Worm (Caenorhabditis elegans) whole organism, young adult: Measurements from ENCODE around the gene R05G6.10.

Source experiments
- B0261.1 ChIP-seq: sonication (generic microtip); optimal IDR thresholded peaks from 2 replicates; lab custom pipeline; 2016; ENCODE audit warnings: mild to moderate bottlenecking, missing genetic modification characterization, moderate library complexity, missing compliant biosample characterization
- C17E4.6 ChIP-seq: fragments of 200-800 bp; sonication (Bioruptor generic); IDR thresholded peaks from 2 replicates; pipeline ENCODE4 v1.3.6; 2022; ENCODE audit warnings: missing genetic modification reagents, missing genetic modification characterization, missing compliant biosample characterization
- F10E7.11 ChIP-seq: sonication (generic microtip); optimal IDR thresholded peaks from 2 replicates; lab custom pipeline; 2017; ENCODE audit warnings: mild to moderate bottlenecking, missing genetic modification characterization, moderate library complexity, missing compliant biosample characterization
- F22D6.2 ChIP-seq: sonication (generic microtip); optimal IDR thresholded peaks from 2 replicates; lab custom pipeline; 2016; ENCODE audit warnings: mild to moderate bottlenecking, missing genetic modification characterization, missing compliant biosample characterization
- F33H1.4 ChIP-seq: fragments of 200-800 bp; sonication (Bioruptor generic); IDR thresholded peaks from 2 replicates; pipeline ENCODE4 v1.3.6; 2022; ENCODE audit warnings: missing genetic modification reagents, missing genetic modification characterization, missing compliant biosample characterization
- F49E8.2 ChIP-seq: sonication (generic microtip); optimal IDR thresholded peaks from 3 replicates; lab custom pipeline; 2017; ENCODE audit warnings: missing genetic modification characterization, mild to moderate bottlenecking, missing compliant biosample characterization, antibody characterized with exemption, moderate library complexity; ENCODE audit not compliant: insufficient read depth
- F52B5.7 ChIP-seq: sonication (generic microtip); optimal IDR thresholded peaks from 2 replicates; lab custom pipeline; 2016; ENCODE audit warnings: mild to moderate bottlenecking, missing genetic modification characterization, missing compliant biosample characterization
- F57C9.4 ChIP-seq: sonication (generic microtip); optimal IDR thresholded peaks from 2 replicates; lab custom pipeline; 2017; ENCODE audit warnings: mild to moderate bottlenecking, missing genetic modification characterization, missing compliant biosample characterization
- Y53F4B.3 ChIP-seq: fragments of 200-800 bp; sonication (Bioruptor generic); IDR thresholded peaks from 2 replicates; pipeline ENCODE4 v1.3.6; 2022; ENCODE audit warnings: missing genetic modification reagents, missing genetic modification characterization, missing compliant biosample characterization
- Y79H2A.3 ChIP-seq: fragments of 200-800 bp; sonication (Bioruptor generic); conservative IDR thresholded peaks from 2 replicates; pipeline ENCODE4 v1.3.6; 2022; ENCODE audit warnings: missing genetic modification reagents, missing genetic modification characterization, missing compliant biosample characterization
- Y95B8A.8 ChIP-seq: fragments of 200-800 bp; sonication (Bioruptor generic); IDR thresholded peaks from 2 replicates; pipeline ENCODE4 v1.3.6; 2022; ENCODE audit warnings: missing genetic modification reagents, missing genetic modification characterization, missing compliant biosample characterization
- ama-1 ChIP-seq, 3 experiments: fragments of 150-350 bp in 1 of 3; sonication (generic microtip) in 2 of 3; optimal IDR thresholded peaks; 2 replicates each; lab custom pipeline; 2014 to 2018; ENCODE audit warnings: missing biosample characterization in 2 of 3, missing genetic modification characterization in 2 of 3, missing genetic modification reagents in 2 of 3
- aptf-2 ChIP-seq: fragments of 200-800 bp; sonication (Bioruptor generic); conservative IDR thresholded peaks from 2 replicates; pipeline ENCODE4 v1.3.6; 2022; ENCODE audit warnings: missing genetic modification reagents, missing genetic modification characterization, missing compliant biosample characterization
- aptf-3 ChIP-seq: fragments of 200-800 bp; sonication (Bioruptor generic); IDR thresholded peaks from 2 replicates; pipeline ENCODE4 v1.3.6; 2022; ENCODE audit warnings: missing genetic modification characterization, missing compliant biosample characterization
- athp-1 ChIP-seq: sonication (generic microtip); optimal IDR thresholded peaks from 2 replicates; lab custom pipeline; 2017; ENCODE audit warnings: mild to moderate bottlenecking, missing genetic modification characterization, missing compliant biosample characterization
- attf-5 ChIP-seq: fragments of 200-800 bp; sonication (Bioruptor generic); optimal IDR thresholded peaks from 2 replicates; lab custom pipeline; 2018; ENCODE audit warnings: mild to moderate bottlenecking, missing genetic modification characterization, missing compliant biosample characterization
- attf-6 ChIP-seq: fragments of 200-800 bp; sonication (Bioruptor generic); IDR thresholded peaks from 2 replicates; pipeline ENCODE4 v1.3.6; 2022; ENCODE audit warnings: missing genetic modification reagents, missing genetic modification characterization, missing compliant biosample characterization
- ccch-3 ChIP-seq: fragments of 200-800 bp; sonication (Bioruptor generic); optimal IDR thresholded peaks from 2 replicates; lab custom pipeline; 2018; ENCODE audit warnings: mild to moderate bottlenecking, missing genetic modification characterization, missing compliant biosample characterization
- cebp-1 ChIP-seq, 2 experiments: fragments of 200-800 bp in 1 of 2; sonication (Bioruptor generic) in 1 of 2; sonication (generic microtip) in 1 of 2; IDR thresholded peaks in 1 of 2; optimal IDR thresholded peaks in 1 of 2; 2 replicates each; pipeline versions ENCODE4 v1.3.6 to Lab custom; 2017 to 2022; ENCODE audit warnings: missing compliant biosample characterization in 2 of 2, missing genetic modification characterization in 2 of 2, mild to moderate bottlenecking in 1 of 2, missing genetic modification reagents in 1 of 2, moderate library complexity in 1 of 2
- ceh-100 ChIP-seq: fragments of 200-800 bp; sonication (Bioruptor generic); IDR thresholded peaks from 2 replicates; pipeline ENCODE4 v1.3.6; 2022; ENCODE audit warnings: missing genetic modification reagents, missing genetic modification characterization, missing compliant biosample characterization
- ceh-58 ChIP-seq: fragments of 200-800 bp; sonication (Bioruptor generic); IDR thresholded peaks from 2 replicates; pipeline ENCODE4 v1.3.6; 2022; ENCODE audit warnings: missing genetic modification characterization, missing compliant biosample characterization
- ceh-79 ChIP-seq: sonication (generic microtip); optimal IDR thresholded peaks from 2 replicates; lab custom pipeline; 2017; ENCODE audit warnings: mild to moderate bottlenecking, missing genetic modification characterization, missing compliant biosample characterization
- chd-7 ChIP-seq: sonication (generic microtip); optimal IDR thresholded peaks from 2 replicates; lab custom pipeline; 2016; ENCODE audit warnings: mild to moderate bottlenecking, missing genetic modification characterization, moderate library complexity, missing compliant biosample characterization
- egl-44 ChIP-seq: fragments of 200-800 bp; sonication (Bioruptor generic); IDR thresholded peaks from 2 replicates; pipeline ENCODE4 v1.3.6; 2022; ENCODE audit warnings: missing genetic modification reagents, missing genetic modification characterization, missing compliant biosample characterization
- fkh-3 ChIP-seq: sonication (generic microtip); optimal IDR thresholded peaks from 2 replicates; lab custom pipeline; 2016; ENCODE audit warnings: mild to moderate bottlenecking, missing genetic modification characterization, missing compliant biosample characterization
- hsf-1 ChIP-seq: fragments of 200-800 bp; sonication (Bioruptor generic); IDR thresholded peaks from 2 replicates; pipeline ENCODE4 v1.3.6; 2022; ENCODE audit warnings: missing genetic modification reagents, missing genetic modification characterization, missing compliant biosample characterization
- lag-1 ChIP-seq: fragments of 200-800 bp; sonication (Bioruptor generic); IDR thresholded peaks from 2 replicates; pipeline ENCODE4 v1.3.6; 2022; ENCODE audit warnings: missing genetic modification reagents, missing genetic modification characterization, missing compliant biosample characterization
- let-526 ChIP-seq: fragments of 200-800 bp; sonication (Bioruptor generic); IDR thresholded peaks from 2 replicates; pipeline ENCODE4 v1.3.6; 2022; ENCODE audit warnings: missing genetic modification reagents, missing genetic modification characterization, missing compliant biosample characterization
- lir-1 ChIP-seq: fragments of 200-800 bp; sonication (Bioruptor generic); conservative IDR thresholded peaks from 2 replicates; pipeline ENCODE4 v1.3.6; 2022; ENCODE audit warnings: missing genetic modification reagents, missing genetic modification characterization, missing compliant biosample characterization
- madf-3 ChIP-seq: fragments of 200-800 bp; sonication (Bioruptor generic); IDR thresholded peaks from 2 replicates; pipeline ENCODE4 v1.3.6; 2022; ENCODE audit warnings: missing genetic modification reagents, missing genetic modification characterization, missing compliant biosample characterization
- madf-8 ChIP-seq: fragments of 200-800 bp; sonication (Bioruptor generic); conservative IDR thresholded peaks from 2 replicates; pipeline ENCODE4 v1.3.6; 2022; ENCODE audit warnings: missing genetic modification reagents, missing genetic modification characterization, missing compliant biosample characterization
- mxl-1 ChIP-seq: sonication (generic microtip); optimal IDR thresholded peaks from 2 replicates; lab custom pipeline; 2016; ENCODE audit warnings: missing genetic modification characterization, missing compliant biosample characterization
- nfyb-1 ChIP-seq: fragments of 200-800 bp; sonication (Bioruptor generic); IDR thresholded peaks from 2 replicates; pipeline ENCODE4 v1.3.6; 2022; ENCODE audit warnings: missing genetic modification reagents, missing genetic modification characterization, missing compliant biosample characterization
- nhr-120 ChIP-seq: fragments of 200-800 bp; sonication (Bioruptor generic); IDR thresholded peaks from 2 replicates; pipeline ENCODE4 v1.3.6; 2022; ENCODE audit warnings: missing genetic modification characterization, missing compliant biosample characterization
- nhr-27 ChIP-seq: fragments of 200-800 bp; sonication (Bioruptor generic); optimal IDR thresholded peaks from 2 replicates; lab custom pipeline; 2018; ENCODE audit warnings: mild to moderate bottlenecking, missing genetic modification characterization, moderate library complexity, missing compliant biosample characterization
- nhr-90 ChIP-seq: sonication (generic microtip); optimal IDR thresholded peaks from 2 replicates; lab custom pipeline; 2016; ENCODE audit warnings: missing genotype, mild to moderate bottlenecking, missing genetic modification characterization, missing compliant biosample characterization
- pha-4 ChIP-seq: fragments of 150-350 bp; sonication (generic microtip); optimal IDR thresholded peaks from 2 replicates; lab custom pipeline; 2014; ENCODE audit warnings: missing biosample characterization, missing genetic modification reagents, missing genetic modification characterization
- rpc-1 ChIP-seq, 2 experiments: fragments of 150-350 bp in 1 of 2; sonication (generic microtip) in 1 of 2; optimal IDR thresholded peaks; 2 replicates each; lab custom pipeline; 2014 to 2018; ENCODE audit warnings: missing biosample characterization in 1 of 2, missing genetic modification characterization in 1 of 2, missing genetic modification reagents in 1 of 2, missing genotype in 1 of 2
- snpc-3.4 ChIP-seq: sonication (generic microtip); optimal IDR thresholded peaks from 2 replicates; lab custom pipeline; 2017; ENCODE audit warnings: missing genetic modification characterization, mild to moderate bottlenecking, missing compliant biosample characterization, antibody characterized with exemption, moderate library complexity, missing genotype, missing genetic modification reagents
- sptf-2 ChIP-seq: fragments of 200-800 bp; sonication (Bioruptor generic); optimal IDR thresholded peaks from 2 replicates; lab custom pipeline; 2018; ENCODE audit warnings: mild to moderate bottlenecking, missing genetic modification characterization, missing compliant biosample characterization
- tbp1 ChIP-seq: fragments of 200-800 bp; sonication (Bioruptor generic); optimal IDR thresholded peaks from 2 replicates; lab custom pipeline; 2018; ENCODE audit warnings: mild to moderate bottlenecking, missing genetic modification characterization, missing compliant biosample characterization
- xnd-1 ChIP-seq: sonication (generic microtip); optimal IDR thresholded peaks from 2 replicates; lab custom pipeline; 2016; ENCODE audit warnings: missing genotype, missing genetic modification reagents, missing genetic modification characterization, missing compliant biosample characterization
- ztf-18 ChIP-seq: sonication (generic microtip); optimal IDR thresholded peaks from 2 replicates; lab custom pipeline; 2016; ENCODE audit warnings: missing genotype, mild to moderate bottlenecking, missing genetic modification characterization, missing compliant biosample characterization
- ztf-25 ChIP-seq: fragments of 200-800 bp; sonication (Bioruptor generic); IDR thresholded peaks from 2 replicates; pipeline ENCODE4 v1.3.6; 2022; ENCODE audit warnings: missing genetic modification reagents, missing genetic modification characterization, missing compliant biosample characterization

The R05G6.10 gene

DNA sequence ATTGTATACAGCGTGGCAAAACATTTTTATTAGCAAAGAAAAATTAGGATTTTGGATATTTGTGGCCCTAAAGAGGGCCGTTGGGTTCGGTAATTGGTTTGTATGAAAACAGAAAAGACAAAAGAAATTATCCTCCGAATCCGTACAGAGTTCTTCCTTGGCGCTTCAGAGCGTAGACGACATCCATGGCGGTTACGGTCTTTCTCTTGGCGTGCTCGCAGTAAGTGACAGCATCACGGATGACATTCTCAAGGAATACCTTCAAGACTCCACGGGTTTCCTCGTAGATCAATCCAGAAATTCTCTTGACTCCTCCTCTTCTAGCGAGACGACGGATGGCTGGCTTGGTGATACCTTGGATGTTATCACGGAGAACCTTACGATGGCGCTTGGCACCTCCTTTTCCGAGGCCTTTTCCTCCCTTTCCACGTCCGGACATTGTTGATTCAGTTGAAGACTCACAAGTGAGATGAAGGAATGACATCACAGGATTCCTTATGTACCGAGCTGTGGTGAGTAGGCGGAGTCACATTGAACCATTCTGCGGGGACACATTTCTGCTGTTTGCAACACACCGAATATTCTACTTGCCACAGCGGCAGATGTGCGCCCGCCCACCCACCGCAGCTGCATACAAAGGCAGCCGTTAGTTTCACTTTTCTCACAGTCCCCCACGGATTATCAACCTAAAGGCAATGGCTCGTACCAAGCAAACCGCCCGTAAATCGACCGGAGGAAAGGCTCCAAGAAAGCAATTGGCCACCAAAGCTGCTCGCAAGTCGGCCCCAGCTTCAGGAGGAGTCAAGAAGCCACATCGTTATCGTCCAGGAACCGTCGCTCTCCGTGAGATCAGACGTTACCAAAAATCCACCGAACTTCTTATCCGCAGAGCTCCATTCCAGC, 54.5 kb downstream of the R05G6.10 start, which contains the start of the genes his-60 and his-59 (continued):
- TF ChIP-seq ceh-58 (GFP tag; lab: Robert Waterston, UW) (0 out of 2 replicates have a peak, but pooled peaks have one; percentile 38), F52B5.7 (tag; lab: Kevin White, UChicago) (peak; percentile 12), nhr-120 (GFP tag; lab: Robert Waterston, UW) (no peak), nhr-27 (no peak), Y79H2A.3 (GFP tag; lab: Robert Waterston, UW) (peak; percentile 93), xnd-1 (tag; lab: Kevin White, UChicago) (peak; percentile 20), let-526 (GFP tag; lab: Robert Waterston, UW) (no peak), lir-1 (GFP tag; lab: Robert Waterston, UW) (no peak; the same call in 1 of the 2 replicates), chd-7 (tag; lab: Kevin White, UChicago) (no peak), snpc-3.4 (tag; lab: Kevin White, UChicago) (peak; percentile 51), sptf-2 (no peak), madf-8 (GFP tag; lab: Robert Waterston, UW) (no peak; the same call in 1 of the 2 replicates), pha-4 (tag; lab: Kevin White, UChicago) (no peak), ztf-18 (tag; lab: Kevin White, UChicago) (peak; percentile 35), cebp-1 (GFP tag; IDR thresholded peaks at IDR 0.05; lab: Robert Waterston, UW) (no peak), cebp-1 (tag; optimal IDR thresholded peaks at IDR 0.05; lab: Kevin White, UChicago) (peak; percentile 55), F22D6.2 (no peak), ceh-79 (tag; lab: Kevin White, UChicago) (no peak), athp-1 (tag; lab: Kevin White, UChicago) (peak; percentile 48), tbp1 (peak; percentile 67), ceh-100 (GFP tag; lab: Robert Waterston, UW) (no peak; the same call in 1 of the 2 replicates), Y53F4B.3 (GFP tag; lab: Robert Waterston, UW) (no peak), ztf-25 (GFP tag; lab: Robert Waterston, UW) (peak; percentile 28; the same call in 1 of the 2 replicates), hsf-1 (GFP tag; lab: Robert Waterston, UW) (peak; percentile 13), C17E4.6 (0 out of 2 replicates have a peak, but pooled peaks have one; percentile 18), fkh-3 (tag; lab: Kevin White, UChicago) (no peak), mxl-1 (tag; lab: Kevin White, UChicago) (no peak), B0261.1 (tag; lab: Kevin White, UChicago) (no peak), ama-1 (optimal IDR thresholded peaks at IDR 0.05; lab: Kevin White, UChicago) (no peak), ama-1 (GFP tag; optimal IDR thresholded peaks at IDR 0.05; lab: Kevin White, UChicago) (peak in 1 of 2 experiments; percentile 83), F10E7.11 (tag; lab: Kevin White, UChicago) (no peak), F49E8.2 (peak; percentile 91), aptf-3 (GFP tag; lab: Robert Waterston, UW) (no peak), lag-1 (GFP tag; lab: Robert Waterston, UW) (no peak), nhr-90 (tag; lab: Kevin White, UChicago) (peak; percentile 51), F57C9.4 (tag; lab: Kevin White, UChicago) (no peak)

DNA sequence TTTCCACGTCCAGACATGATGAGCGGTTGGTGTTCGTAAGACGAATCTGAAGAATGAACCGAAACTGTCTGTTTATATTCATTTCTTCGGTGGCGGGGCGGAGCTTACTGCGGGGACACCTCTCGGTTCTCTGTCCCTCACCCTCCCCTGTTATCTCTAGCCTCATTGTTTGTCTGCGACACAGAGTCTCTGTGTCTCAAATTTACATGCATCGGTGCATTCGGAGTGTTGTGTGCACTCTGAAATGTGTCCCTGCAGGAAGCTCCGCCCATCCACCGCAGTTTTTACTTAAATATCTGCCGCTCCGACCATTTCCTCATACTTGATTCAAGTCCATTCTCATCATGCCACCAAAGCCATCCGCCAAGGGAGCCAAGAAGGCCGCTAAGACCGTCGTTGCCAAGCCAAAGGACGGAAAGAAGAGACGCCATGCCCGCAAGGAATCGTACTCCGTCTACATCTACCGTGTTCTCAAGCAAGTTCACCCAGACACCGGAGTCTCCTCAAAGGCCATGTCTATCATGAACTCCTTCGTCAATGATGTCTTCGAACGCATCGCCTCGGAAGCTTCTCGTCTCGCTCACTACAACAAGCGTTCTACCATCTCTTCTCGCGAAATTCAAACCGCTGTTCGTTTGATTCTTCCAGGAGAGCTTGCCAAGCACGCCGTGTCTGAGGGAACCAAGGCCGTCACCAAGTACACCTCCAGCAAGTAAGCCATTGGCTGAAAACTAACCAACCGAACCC, 56.0 kb downstream of the R05G6.10 start, which contains the start of the genes his-61 and his-62:
Gene his-61 (minus strand): TSS at position 17 of the 747 bp plus-strand sequence.
Gene his-62 (plus strand): TSS at position 345 of the 747 bp plus-strand sequence.
- peak; percentile 15; the same call in 1 of the 2 replicates for TF ChIP-seq hsf-1 (GFP tag; lab: Robert Waterston, UW)
- TF ChIP-seq egl-44 (GFP tag; lab: Robert Waterston, UW): 0 out of 2 replicates have a peak, but pooled peaks have one; percentile 58
- TF ChIP-seq ccch-3 (GFP tag; lab: Kevin White, UChicago): no peak
- TF ChIP-seq nhr-27: no peak
- TF ChIP-seq aptf-2 (GFP tag; lab: Robert Waterston, UW): peak; percentile 87
- no peak for TF ChIP-seq rpc-1 (optimal IDR thresholded peaks at IDR 0.05; lab: Kevin White, UChicago)
- TF ChIP-seq rpc-1 (tag; optimal IDR thresholded peaks at IDR 0.05; lab: Kevin White, UChicago): no peak
- 0 out of 2 replicates have a peak, but pooled peaks have one; percentile 22 for TF ChIP-seq nfyb-1 (GFP tag; lab: Robert Waterston, UW)
- peak; percentile 10; the same call in 1 of the 2 replicates for TF ChIP-seq F33H1.4 (GFP tag; lab: Robert Waterston, UW)
- TF ChIP-seq attf-6 (GFP tag; lab: Robert Waterston, UW): peak; percentile 80; the same call in 1 of the 2 replicates
- TF ChIP-seq attf-5: no peak
- TF ChIP-seq madf-3 (GFP tag; lab: Robert Waterston, UW): no peak; the same call in none of the 2 replicates
- TF ChIP-seq Y95B8A.8: 0 out of 2 replicates have a peak, but pooled peaks have one; percentile 70
